Worm (Caenorhabditis elegans): Measurements from ENCODE around the gene lbp-4.

lbp-4 gene

DNA sequence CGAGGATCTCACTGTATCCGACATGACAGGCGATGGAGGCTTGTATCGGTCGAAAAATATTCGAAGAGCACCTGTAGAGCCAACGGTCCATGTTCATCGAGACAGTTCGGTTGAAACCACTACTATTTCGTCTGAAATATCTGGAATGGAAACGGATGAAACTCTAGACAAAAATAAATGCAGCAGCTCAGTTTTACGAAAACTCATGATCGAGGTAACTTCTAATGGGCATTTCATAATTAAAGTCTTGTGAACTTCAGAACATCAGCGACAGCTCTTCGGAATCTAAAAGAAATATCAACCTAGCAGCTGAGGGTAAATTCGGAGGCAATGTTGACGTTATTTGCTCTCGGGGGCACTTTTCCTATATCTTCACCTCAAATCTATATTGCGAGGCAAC is 45.2 kb upstream of the lbp-4 start:
- no peak for TF ChIP-seq fkh-3 (tag; optimal IDR thresholded peaks at IDR 0.05)
- TF ChIP-seq ztf-3 (GFP tag; optimal IDR thresholded peaks at IDR 0.05) = no peak
- TF ChIP-seq zim-3 (tag; optimal IDR thresholded peaks at IDR 0.05) = no peak
- peak; percentile 2 for TF ChIP-seq lin-54 (GFP tag; optimal IDR thresholded peaks at IDR 0.05)
- TF ChIP-seq bed-1 (GFP tag; IDR thresholded peaks at IDR 0.05) = no peak
- TF ChIP-seq mcd-1 (GFP tag; IDR thresholded peaks at IDR 0.05) = peak; percentile 21; the same call in 1 of the 2 replicates
- TF ChIP-seq ceh-27 (GFP tag; optimal IDR thresholded peaks at IDR 0.05) = no peak
- peak; percentile 16; the same call in 1 of the 2 replicates for TF ChIP-seq attf-6 (GFP tag; IDR thresholded peaks at IDR 0.05)
- TF ChIP-seq ceh-40 (GFP tag; IDR thresholded peaks at IDR 0.05) = no peak
- TF ChIP-seq F33H1.4 (GFP tag; IDR thresholded peaks at IDR 0.05) = peak; percentile 8; the same call in 1 of the 2 replicates
- TF ChIP-seq B0336.3 (GFP tag; IDR thresholded peaks at IDR 0.05) = peak; percentile 75
- TF ChIP-seq unc-62 (GFP tag; optimal IDR thresholded peaks at IDR 0.05) = no peak
- TF ChIP-seq tlf-1 (GFP tag; optimal IDR thresholded peaks at IDR 0.05) = peak; percentile 20
- TF ChIP-seq gei-17 (GFP tag; optimal IDR thresholded peaks at IDR 0.05) = no peak
- TF ChIP-seq ztf-28 (GFP tag; IDR thresholded peaks at IDR 0.05) = no peak
- TF ChIP-seq hsf-1 (GFP tag; IDR thresholded peaks at IDR 0.05) = 0 out of 2 replicates have a peak, but pooled peaks have one; percentile 66
- no peak for TF ChIP-seq ztf-25 (GFP tag; IDR thresholded peaks at IDR 0.05)
- peak; percentile 48; the same call in 1 of the 2 replicates for TF ChIP-seq madf-6 (GFP tag; IDR thresholded peaks at IDR 0.05)
- no peak for TF ChIP-seq K11D2.4 (GFP tag; IDR thresholded peaks at IDR 0.05)
- 0 out of 2 replicates have a peak, but pooled peaks have one; percentile 27 for TF ChIP-seq Y53G8AR.9 (GFP tag; conservative IDR thresholded peaks at IDR 0.05)
- no peak for TF ChIP-seq ets-4 (GFP tag; optimal IDR thresholded peaks at IDR 0.05)
- TF ChIP-seq dox-1 (GFP tag; IDR thresholded peaks at IDR 0.05) = peak; percentile 28; the same call in 1 of the 2 replicates

DNA sequence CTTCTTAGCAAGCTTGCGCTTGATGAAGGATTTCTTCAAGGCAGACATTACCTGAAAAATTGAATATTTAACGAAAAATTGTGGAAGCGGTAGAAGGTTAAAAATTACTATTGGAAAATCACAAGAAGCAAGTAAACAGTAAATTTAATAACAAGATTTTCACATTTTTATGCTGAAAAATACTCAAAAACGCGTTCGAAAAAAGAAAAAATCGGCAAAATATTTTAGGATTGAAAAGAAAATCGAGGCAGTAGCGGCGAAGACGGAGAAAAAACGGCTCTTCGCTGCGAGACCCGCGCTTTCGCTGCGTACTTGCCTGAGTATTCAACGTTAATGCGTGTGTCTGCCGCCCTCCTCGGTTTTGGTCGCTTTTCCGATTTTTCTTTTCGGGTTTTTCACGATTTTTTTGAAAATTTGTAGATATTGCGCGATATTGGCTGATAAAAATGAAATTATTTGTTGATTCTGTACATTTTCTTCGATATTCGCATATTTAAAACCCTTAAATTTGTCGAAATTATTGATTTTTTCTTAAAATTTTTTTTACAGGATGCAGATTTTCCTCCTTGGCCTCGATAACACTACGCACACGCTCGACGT is 44.2 kb upstream of the lbp-4 start, which contains the start of the genes rpl-39 and rps-30:
Gene rpl-39 (minus strand): TSS at position 51 of the 600 bp plus-strand sequence.
Gene rps-30 (plus strand): TSS at position 550 of the 600 bp plus-strand sequence.
- TF ChIP-seq ztf-25 (GFP tag; IDR thresholded peaks at IDR 0.05) (no peak), snpc-3.4 (tag; optimal IDR thresholded peaks at IDR 0.05) (peak; percentile 16), hmg-1.2 (GFP tag; IDR thresholded peaks at IDR 0.05) (peak; percentile 88), dox-1 (GFP tag; IDR thresholded peaks at IDR 0.05) (no peak; the same call in 1 of the 2 replicates), lin-40 (tag; optimal IDR thresholded peaks at IDR 0.05) (peak; percentile 53), K12H6.12 (tag; optimal IDR thresholded peaks at IDR 0.05) (no peak), ztf-6 (GFP tag; IDR thresholded peaks at IDR 0.05) (no peak), let-526 (GFP tag; IDR thresholded peaks at IDR 0.05) (no peak), zfh-2 (GFP tag; conservative IDR thresholded peaks at IDR 0.05) (peak; percentile 51; the same call in 1 of the 2 replicates), rpc-1 (optimal IDR thresholded peaks at IDR 0.05) (no peak), rpc-1 (tag; optimal IDR thresholded peaks at IDR 0.05) (no peak), egl-18 (GFP tag; IDR thresholded peaks at IDR 0.05) (no peak), pha-4 (tag; optimal IDR thresholded peaks at IDR 0.05) (peak; percentile 29), unc-130 (GFP tag; optimal IDR thresholded peaks at IDR 0.05) (no peak), sdz-38 (tag; optimal IDR thresholded peaks at IDR 0.05) (no peak), hsf-1 (GFP tag; IDR thresholded peaks at IDR 0.05) (peak; percentile 62; the same call in 1 of the 2 replicates), somi-1 (GFP tag; optimal IDR thresholded peaks at IDR 0.05) (peak; percentile 23), ekl-4 (GFP tag; IDR thresholded peaks at IDR 0.05) (peak; percentile 42; the same call in 1 of the 2 replicates), rcor-1 (GFP tag; IDR thresholded peaks at IDR 0.05) (peak; percentile 72), nhr-120 (GFP tag; IDR thresholded peaks at IDR 0.05) (no peak), B0019.2 (GFP tag; conservative IDR thresholded peaks at IDR 0.05) (0 out of 2 replicates have a peak, but pooled peaks have one; percentile 47), cebp-2 (GFP tag; IDR thresholded peaks at IDR 0.05) (no peak), B0336.3 (GFP tag; IDR thresholded peaks at IDR 0.05) (no peak), ceh-40 (GFP tag; IDR thresholded peaks at IDR 0.05) (no peak), attf-5 (GFP tag; optimal IDR thresholded peaks at IDR 0.05) (peak; percentile 77), madf-3 (GFP tag; IDR thresholded peaks at IDR 0.05) (peak; percentile 79; the same call in 1 of the 2 replicates), nhr-27 (tag; optimal IDR thresholded peaks at IDR 0.05) (no peak), nhr-90 (tag; optimal IDR thresholded peaks at IDR 0.05) (no peak), C17E4.6 (GFP tag; IDR thresholded peaks at IDR 0.05) (peak; percentile 10; the same call in 1 of the 2 replicates), ceh-100 (GFP tag; IDR thresholded peaks at IDR 0.05) (peak; percentile 42), F22D6.2 (tag; optimal IDR thresholded peaks at IDR 0.05) (no peak), ztf-3 (GFP tag; optimal IDR thresholded peaks at IDR 0.05) (no peak)

Data from whole organism, young adult.